Worm (Caenorhabditis elegans): Measurements from ENCODE around the gene K08D8.10.

DNA sequence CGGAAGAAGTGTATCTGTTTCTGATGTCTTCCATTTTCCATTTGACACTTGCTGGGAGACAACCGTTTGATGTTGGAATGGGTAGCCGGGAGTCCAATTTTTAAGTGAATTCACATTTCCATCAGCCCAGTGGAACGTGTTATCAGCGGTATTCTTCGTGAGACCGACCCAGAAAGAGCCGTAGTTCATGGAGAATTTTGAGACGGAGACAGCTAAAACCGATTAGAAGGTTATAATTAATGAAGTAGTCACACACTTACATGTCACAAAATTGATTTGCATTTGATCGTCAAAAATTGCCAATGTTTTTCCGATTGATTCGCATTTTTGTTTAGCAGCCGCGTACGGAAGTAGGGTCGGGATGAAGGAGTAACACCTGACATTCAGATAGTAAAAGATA is 31.0 kb upstream of the K08D8.10 start:
- no peak for TF ChIP-seq ekl-4 (GFP tag; IDR thresholded peaks at IDR 0.05)
- TF ChIP-seq nhr-90 (tag; optimal IDR thresholded peaks at IDR 0.05), result no peak
- no peak for TF ChIP-seq xnd-1 (tag; optimal IDR thresholded peaks at IDR 0.05)
- no peak for TF ChIP-seq pha-4 (tag; optimal IDR thresholded peaks at IDR 0.05)
- no peak for TF ChIP-seq fkh-3 (tag; optimal IDR thresholded peaks at IDR 0.05)
- TF ChIP-seq ama-1 (optimal IDR thresholded peaks at IDR 0.05), result no peak
- TF ChIP-seq ama-1 (GFP tag; optimal IDR thresholded peaks at IDR 0.05), result no peak
- TF ChIP-seq snpc-4 (GFP tag; optimal IDR thresholded peaks at IDR 0.05), result no peak
- no peak for TF ChIP-seq snpc-4 (tag; optimal IDR thresholded peaks at IDR 0.05)
- TF ChIP-seq pbrm-1 (GFP tag; IDR thresholded peaks at IDR 0.05), result no peak
- TF ChIP-seq Y67H2A.10 (GFP tag; conservative IDR thresholded peaks at IDR 0.05), result no peak
- TF ChIP-seq madf-6 (GFP tag; IDR thresholded peaks at IDR 0.05), result no peak
- TF ChIP-seq dpl-1 (GFP tag; optimal IDR thresholded peaks at IDR 0.05), result no peak
- no peak for TF ChIP-seq unc-130 (GFP tag; optimal IDR thresholded peaks at IDR 0.05)
- no peak for TF ChIP-seq F55B11.4 (tag; optimal IDR thresholded peaks at IDR 0.05; ENCODE audit: borderline replicate concordance, insufficient read depth)
- no peak for TF ChIP-seq attf-5 (GFP tag; optimal IDR thresholded peaks at IDR 0.05)

Measured in whole organism, young adult.